Worm (Caenorhabditis elegans) whole organism, L2 larva: ENCODE measurements around the gene fbf-2.

Experiments
- C34F6.9 ChIP-seq: fragments of 150-350 bp; optimal IDR thresholded peaks from 2 replicates; lab custom pipeline; 2014; ENCODE audit warnings: missing biosample characterization, missing genetic modification characterization
- F13H6.1 ChIP-seq: sonication (generic microtip); optimal IDR thresholded peaks from 2 replicates; lab custom pipeline; 2016; ENCODE audit warnings: missing genetic modification characterization, missing compliant biosample characterization
- R02D3.7 ChIP-seq: fragments of 150-350 bp; optimal IDR thresholded peaks from 2 replicates; lab custom pipeline; 2014; ENCODE audit warnings: missing biosample characterization, missing genetic modification characterization
- ZK546.5 ChIP-seq: sonication (generic microtip); optimal IDR thresholded peaks from 2 replicates; lab custom pipeline; 2017; ENCODE audit warnings: missing biosample characterization, missing genetic modification characterization
- aly-2 ChIP-seq: fragments of 150-350 bp; optimal IDR thresholded peaks from 2 replicates; lab custom pipeline; 2014; ENCODE audit warnings: missing biosample characterization, missing genetic modification characterization
- ama-1 ChIP-seq: fragments of 150-350 bp; optimal IDR thresholded peaks from 2 replicates; lab custom pipeline; 2018; ENCODE audit warnings: inconsistent platforms
- ceh-16 ChIP-seq: fragments of 150-350 bp; optimal IDR thresholded peaks from 2 replicates; lab custom pipeline; 2014; ENCODE audit warnings: missing biosample characterization, missing genetic modification characterization
- ceh-82 ChIP-seq: fragments of 150-350 bp; optimal IDR thresholded peaks from 2 replicates; lab custom pipeline; 2014; ENCODE audit warnings: missing biosample characterization, missing genetic modification characterization
- crh-2 ChIP-seq: sonication (generic microtip); optimal IDR thresholded peaks from 2 replicates; lab custom pipeline; 2017; ENCODE audit warnings: missing biosample characterization, missing genetic modification characterization
- elt-1 ChIP-seq: fragments of 150-350 bp; optimal IDR thresholded peaks from 2 replicates; lab custom pipeline; 2014; ENCODE audit warnings: missing biosample characterization, missing genetic modification characterization
- elt-3 ChIP-seq: sonication (generic microtip); optimal IDR thresholded peaks from 2 replicates; lab custom pipeline; 2017; ENCODE audit warnings: missing biosample characterization, missing genetic modification characterization
- fos-1 ChIP-seq: fragments of 150-350 bp; optimal IDR thresholded peaks from 2 replicates; lab custom pipeline; 2014; ENCODE audit warnings: missing biosample characterization, missing genetic modification characterization
- lin-11 ChIP-seq: fragments of 150-350 bp; sonication (generic microtip); optimal IDR thresholded peaks from 2 replicates; lab custom pipeline; 2014; ENCODE audit warnings: missing biosample characterization, missing genetic modification characterization, inconsistent platforms, mixed read lengths
- lin-13 ChIP-seq: fragments of 150-350 bp; optimal IDR thresholded peaks from 2 replicates; lab custom pipeline; 2014; ENCODE audit warnings: missing biosample characterization, missing genetic modification reagents, missing genetic modification characterization
- lin-39 ChIP-seq: fragments of 150-350 bp; optimal IDR thresholded peaks from 2 replicates; lab custom pipeline; 2014; ENCODE audit warnings: missing biosample characterization, missing genetic modification reagents, missing genetic modification characterization
- lsy-2 ChIP-seq, 2 experiments: fragments of 150-350 bp in 1 of 2; sonication (generic microtip) in 1 of 2; optimal IDR thresholded peaks; 2 replicates each; lab custom pipeline; 2014 to 2017; ENCODE audit warnings: missing biosample characterization in 2 of 2, missing genetic modification characterization in 2 of 2
- mab-5 ChIP-seq: fragments of 150-350 bp; optimal IDR thresholded peaks from 2 replicates; lab custom pipeline; 2014; ENCODE audit warnings: missing biosample characterization, missing genetic modification characterization
- mdl-1 ChIP-seq, 2 experiments: fragments of 150-350 bp in 1 of 2; sonication (generic microtip) in 1 of 2; optimal IDR thresholded peaks; 2 replicates each; lab custom pipeline; 2017; ENCODE audit warnings: missing biosample characterization in 2 of 2, missing genetic modification characterization in 2 of 2
- nhr-10 ChIP-seq: sonication (generic microtip); optimal IDR thresholded peaks from 2 replicates; lab custom pipeline; 2017; ENCODE audit warnings: missing biosample characterization, missing genetic modification characterization
- nhr-11 ChIP-seq: fragments of 150-350 bp; optimal IDR thresholded peaks from 2 replicates; lab custom pipeline; 2014; ENCODE audit warnings: missing biosample characterization, missing genetic modification characterization
- nhr-12 ChIP-seq: fragments of 150-350 bp; optimal IDR thresholded peaks from 2 replicates; lab custom pipeline; 2014; ENCODE audit warnings: missing biosample characterization, missing genetic modification characterization
- nhr-129 ChIP-seq: fragments of 150-350 bp; optimal IDR thresholded peaks from 2 replicates; lab custom pipeline; 2014; ENCODE audit warnings: missing biosample characterization, missing genetic modification characterization
- nhr-23 ChIP-seq: fragments of 150-350 bp; optimal IDR thresholded peaks from 2 replicates; lab custom pipeline; 2014; ENCODE audit warnings: missing biosample characterization, missing genetic modification reagents, missing genetic modification characterization
- nhr-237 ChIP-seq: fragments of 150-350 bp; optimal IDR thresholded peaks from 2 replicates; lab custom pipeline; 2014; ENCODE audit warnings: missing biosample characterization, missing genetic modification characterization
- nhr-6 ChIP-seq: fragments of 150-350 bp; optimal IDR thresholded peaks from 2 replicates; lab custom pipeline; 2014; ENCODE audit warnings: missing biosample characterization, missing genetic modification characterization
- nhr-77 ChIP-seq: fragments of 150-350 bp; optimal IDR thresholded peaks from 2 replicates; lab custom pipeline; 2014; ENCODE audit warnings: missing biosample characterization, missing genetic modification characterization
- peb-1 ChIP-seq: fragments of 150-350 bp; optimal IDR thresholded peaks from 2 replicates; lab custom pipeline; 2014; ENCODE audit warnings: missing biosample characterization, missing genetic modification characterization
- skn-1 ChIP-seq: sonication (generic microtip); optimal IDR thresholded peaks from 2 replicates; lab custom pipeline; 2017; ENCODE audit warnings: missing biosample characterization, missing genetic modification characterization
- sma-3 ChIP-seq: sonication (generic microtip); optimal IDR thresholded peaks from 2 replicates; lab custom pipeline; 2016; ENCODE audit warnings: missing genetic modification reagents, missing genetic modification characterization, missing compliant biosample characterization
- sma-9 ChIP-seq, 2 experiments: fragments of 150-350 bp in 1 of 2; sonication (generic microtip) in 1 of 2; optimal IDR thresholded peaks; 2 replicates each; lab custom pipeline; 2014 to 2016; ENCODE audit warnings: missing genetic modification characterization in 2 of 2, mild to moderate bottlenecking in 1 of 2, missing biosample characterization in 1 of 2, missing compliant biosample characterization in 1 of 2, missing genetic modification reagents in 1 of 2, moderate library complexity in 1 of 2
- snpc-4 ChIP-seq: fragments of 150-350 bp; optimal IDR thresholded peaks from 2 replicates; lab custom pipeline; 2014; ENCODE audit warnings: missing biosample characterization, missing genetic modification characterization
- unc-39 ChIP-seq: fragments of 150-350 bp; optimal IDR thresholded peaks from 2 replicates; lab custom pipeline; 2014; ENCODE audit warnings: missing biosample characterization, missing genetic modification characterization
- unc-55 ChIP-seq: fragments of 150-350 bp; sonication (generic microtip); optimal IDR thresholded peaks from 3 replicates; lab custom pipeline; 2014; ENCODE audit warnings: missing biosample characterization, missing genetic modification reagents, missing genetic modification characterization
- unc-62 ChIP-seq: fragments of 150-350 bp; optimal IDR thresholded peaks from 2 replicates; lab custom pipeline; 2014; ENCODE audit warnings: missing biosample characterization, missing genetic modification reagents, missing genetic modification characterization
- ztf-1 ChIP-seq: fragments of 200-800 bp; sonication (Bioruptor generic); conservative IDR thresholded peaks from 2 replicates; pipeline ENCODE4 v1.3.6; 2022; ENCODE audit warnings: missing genetic modification characterization, missing compliant biosample characterization
- ztf-11 ChIP-seq: sonication (generic microtip); optimal IDR thresholded peaks from 2 replicates; lab custom pipeline; 2017; ENCODE audit warnings: missing biosample characterization, missing genetic modification characterization
- ztf-4 ChIP-seq: fragments of 150-350 bp; optimal IDR thresholded peaks from 2 replicates; lab custom pipeline; 2014; ENCODE audit warnings: missing biosample characterization, missing genetic modification characterization

The fbf-2 gene

ce11 chrII:6091380-6091779 lies at the start of gene fbf-2, which contains the start of gene nspg-3:
fbf-2 (minus strand) TSS chrII:6091480.
nspg-3 (plus strand) TSS chrII:6091767.
- TF ChIP-seq nhr-23 (no peak), ztf-11 (tag; lab: Kevin White, UChicago) (no peak), lin-13 (GFP tag; lab: Kevin White, UChicago) (no peak), ama-1 (lab: Kevin White, UChicago) (no peak), crh-2 (tag; lab: Kevin White, UChicago) (no peak), snpc-4 (no peak), nhr-237 (tag; lab: Kevin White, UChicago) (no peak), sma-3 (GFP tag; lab: Kevin White, UChicago) (no peak), nhr-12 (tag; lab: Kevin White, UChicago) (no peak), nhr-11 (tag; lab: Kevin White, UChicago) (no peak), aly-2 (no peak), ZK546.5 (no peak), peb-1 (no peak)

DNA sequence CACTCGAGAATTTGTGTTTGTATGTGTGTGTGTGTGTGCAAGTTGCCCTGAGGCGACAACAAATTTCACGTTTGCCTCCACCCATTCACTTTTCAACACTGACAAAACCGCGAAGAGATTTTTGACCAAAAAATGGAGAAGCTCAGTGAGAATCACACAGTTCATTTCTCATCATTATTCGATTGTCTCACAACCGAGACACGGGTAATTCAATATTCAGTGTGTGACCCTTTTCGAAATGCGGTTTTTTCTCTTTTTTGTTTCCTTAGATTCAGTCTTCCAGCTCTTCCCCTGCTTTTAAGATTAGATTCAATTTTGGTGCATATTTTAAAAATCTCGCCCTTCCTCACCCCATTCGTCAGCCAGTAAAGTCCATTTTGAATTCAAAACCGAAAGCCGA lies 48.2 kb upstream of the fbf-2 start:
- TF ChIP-seq nhr-6 = no peak
- TF ChIP-seq lin-39 (tag; lab: Kevin White, UChicago) = no peak
- no peak for TF ChIP-seq peb-1
- TF ChIP-seq ceh-82 (tag; lab: Kevin White, UChicago) = no peak
- TF ChIP-seq unc-55 (GFP tag; lab: Kevin White, UChicago) = no peak
- no peak for TF ChIP-seq snpc-4
- TF ChIP-seq lsy-2 (tag; optimal IDR thresholded peaks at IDR 0.05; lab: Kevin White, UChicago) = no peak
- no peak for TF ChIP-seq nhr-12 (tag; lab: Kevin White, UChicago)
- no peak for TF ChIP-seq ZK546.5
- TF ChIP-seq elt-3 = no peak
- no peak for TF ChIP-seq fos-1 (tag; lab: Kevin White, UChicago)
- TF ChIP-seq unc-39 (tag; lab: Kevin White, UChicago) = no peak
- TF ChIP-seq lin-11 (tag; lab: Kevin White, UChicago) = no peak

ce11 chrII:6138138-6138537 lies 46.9 kb upstream of the fbf-2 start:
- TF ChIP-seq lin-13 (GFP tag; lab: Kevin White, UChicago) = no peak
- TF ChIP-seq ama-1 (lab: Kevin White, UChicago) = no peak
- TF ChIP-seq nhr-10 (tag; lab: Kevin White, UChicago) = no peak
- no peak for TF ChIP-seq ceh-16
- TF ChIP-seq elt-1 = no peak
- no peak for TF ChIP-seq mab-5 (tag; lab: Kevin White, UChicago)
- no peak for TF ChIP-seq ZK546.5
- no peak for TF ChIP-seq snpc-4
- TF ChIP-seq ceh-82 (tag; lab: Kevin White, UChicago) = no peak
- TF ChIP-seq unc-62 (GFP tag; lab: Kevin White, UChicago) = no peak
- TF ChIP-seq R02D3.7 = no peak
- TF ChIP-seq ztf-1 (GFP tag; lab: Robert Waterston, UW) = no peak
- no peak for TF ChIP-seq sma-9 (GFP tag; optimal IDR thresholded peaks at IDR 0.05; lab: Kevin White, UChicago)
- no peak for TF ChIP-seq sma-9 (tag; optimal IDR thresholded peaks at IDR 0.05; lab: Kevin White, UChicago)
- TF ChIP-seq C34F6.9 = no peak
- TF ChIP-seq nhr-11 (tag; lab: Kevin White, UChicago) = no peak
- no peak for TF ChIP-seq elt-3

ce11 chrII:6136712-6137111 lies 45.4 kb upstream of the fbf-2 start:
- TF ChIP-seq lin-13 (GFP tag; lab: Kevin White, UChicago) (no peak), F13H6.1 (tag; lab: Kevin White, UChicago) (peak; percentile 13), C34F6.9 (peak; percentile 18), ceh-82 (tag; lab: Kevin White, UChicago) (no peak), nhr-129 (peak; percentile 55)

DNA sequence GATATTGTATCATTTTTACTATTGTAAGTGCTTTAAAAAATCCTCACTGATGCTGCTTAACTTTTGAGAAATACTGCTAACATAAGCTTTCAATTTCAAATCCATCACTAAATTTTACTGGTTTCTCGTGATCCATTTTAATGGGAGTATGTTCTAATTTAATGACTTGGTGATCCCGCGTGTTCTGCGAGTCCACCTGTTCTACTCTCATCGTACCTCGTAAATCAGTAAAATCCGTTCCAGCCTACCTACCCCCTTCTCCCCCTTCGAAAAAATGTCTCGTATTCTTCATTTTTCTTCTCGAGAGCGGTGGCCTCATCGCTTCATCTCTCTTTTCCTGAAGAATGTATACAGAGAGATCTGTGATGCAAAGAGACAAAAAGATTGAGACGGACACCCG lies 44.2 kb upstream of the fbf-2 start:
- TF ChIP-seq sma-9 (GFP tag; optimal IDR thresholded peaks at IDR 0.05; lab: Kevin White, UChicago) (no peak), sma-9 (tag; optimal IDR thresholded peaks at IDR 0.05; lab: Kevin White, UChicago) (no peak), sma-3 (GFP tag; lab: Kevin White, UChicago) (no peak), ceh-16 (no peak), ztf-11 (tag; lab: Kevin White, UChicago) (no peak), unc-39 (tag; lab: Kevin White, UChicago) (no peak), lsy-2 (tag; optimal IDR thresholded peaks at IDR 0.05; lab: Kevin White, UChicago) (no peak), ztf-4 (tag; lab: Kevin White, UChicago) (no peak), ZK546.5 (no peak), nhr-77 (tag; lab: Kevin White, UChicago) (no peak), mdl-1 (tag; optimal IDR thresholded peaks at IDR 0.05; lab: Kevin White, UChicago) (no peak), nhr-12 (tag; lab: Kevin White, UChicago) (no peak), skn-1 (tag; lab: Kevin White, UChicago) (no peak), peb-1 (no peak), elt-1 (no peak)
